Fruit fly (Drosophila melanogaster): ENCODE data around the gene CG5800.

dm6 chrX:17651998-17652738 lies 16.1 kb downstream of the CG5800 start, which contains the start of gene RhoGAPp190:
- TF ChIP-seq Camta (GFP tag; optimal IDR thresholded peaks at IDR 0.05): no peak
- TF ChIP-seq CG11247 (GFP tag; IDR thresholded peaks at IDR 0.05): no peak
- TF ChIP-seq D19A (tag; optimal IDR thresholded peaks at IDR 0.05): no peak
- TF ChIP-seq tx (GFP tag; optimal IDR thresholded peaks at IDR 0.05): no peak
- TF ChIP-seq CG16779 (GFP tag; IDR thresholded peaks at IDR 0.05): no peak
- no peak for TF ChIP-seq unpg (GFP tag; optimal IDR thresholded peaks at IDR 0.05)
